Fruit fly (Drosophila melanogaster): Measurements from ENCODE around the gene CG17572.

dm6 chr2L:19021278-19022220 is 52.4 kb downstream of the CG17572 start:
- TF ChIP-seq vri (GFP tag; optimal IDR thresholded peaks at IDR 0.05) (peak; percentile 68), ss (GFP tag; optimal IDR thresholded peaks at IDR 0.05) (peak; percentile 92 to 96)

Measured in whole organism, prepupa.